Fruit fly (Drosophila melanogaster): ENCODE measurements around the gene Girdin.

Girdin gene

dm6 chr3L:3148125-3149059, 30.3 kb upstream of the Girdin start, which contains the start of the genes Usp5 and BtbVII (continued):
- TF ChIP-seq woc (GFP tag; optimal IDR thresholded peaks at IDR 0.05): no peak

- TF ChIP-seq Hnf4 (GFP tag; optimal IDR thresholded peaks at IDR 0.05) (no peak), Rel (GFP tag; optimal IDR thresholded peaks at IDR 0.05) (no peak), Rel (tag; optimal IDR thresholded peaks at IDR 0.05) (peak; percentile 14), sage (GFP tag; optimal IDR thresholded peaks at IDR 0.05) (no peak), Sp1 (GFP tag; optimal IDR thresholded peaks at IDR 0.05) (peak; percentile 47), psq (GFP tag; optimal IDR thresholded peaks at IDR 0.05) (peak; percentile 62), h (GFP tag; optimal IDR thresholded peaks at IDR 0.05) (peak; percentile 9)
These were observed 29.5 kb upstream of the Girdin start for dm6 chr3L:3149060-3149872.

- peak; percentile 92 for TF ChIP-seq Dfd (GFP tag; optimal IDR thresholded peaks at IDR 0.05)
- TF ChIP-seq GATAd (GFP tag; optimal IDR thresholded peaks at IDR 0.05): no peak
- TF ChIP-seq CG9705 (GFP tag; optimal IDR thresholded peaks at IDR 0.05): no peak
- no peak for TF ChIP-seq dmrt93B (GFP tag; optimal IDR thresholded peaks at IDR 0.05)
- no peak for TF ChIP-seq Abd-B (GFP tag; optimal IDR thresholded peaks at IDR 0.05)
- no peak for TF ChIP-seq brk (GFP tag; optimal IDR thresholded peaks at IDR 0.05)
These were observed 28.4 kb upstream of the Girdin start for dm6 chr3L:3150376-3150775.

- TF ChIP-seq Myc (optimal IDR thresholded peaks at IDR 0.05): no peak
- no peak for TF ChIP-seq lola (GFP tag; optimal IDR thresholded peaks at IDR 0.05)
- no peak for TF ChIP-seq br (GFP tag; optimal IDR thresholded peaks at IDR 0.05)
- no peak for TF ChIP-seq CG9705 (GFP tag; optimal IDR thresholded peaks at IDR 0.05)
- no peak for TF ChIP-seq woc (GFP tag; optimal IDR thresholded peaks at IDR 0.05)
- TF ChIP-seq CG32264 (GFP tag; optimal IDR thresholded peaks at IDR 0.05): no peak
- no peak for TF ChIP-seq Jra (GFP tag; optimal IDR thresholded peaks at IDR 0.05)
- TF ChIP-seq brk (GFP tag; optimal IDR thresholded peaks at IDR 0.05): no peak
- no peak for TF ChIP-seq Abd-B (GFP tag; optimal IDR thresholded peaks at IDR 0.05)
- no peak for TF ChIP-seq dl (GFP tag; optimal IDR thresholded peaks at IDR 0.05; ENCODE audit: insufficient read depth in 1 of 2, partially characterized antibody in 2 of 2)
- no peak for TF ChIP-seq tai (GFP tag; optimal IDR thresholded peaks at IDR 0.05)
- no peak for TF ChIP-seq Mio (GFP tag; optimal IDR thresholded peaks at IDR 0.05)
- TF ChIP-seq dmrt93B (GFP tag; optimal IDR thresholded peaks at IDR 0.05): no peak
- TF ChIP-seq Hr78 (GFP tag; optimal IDR thresholded peaks at IDR 0.05): no peak
- no peak for TF ChIP-seq Hnf4 (GFP tag; optimal IDR thresholded peaks at IDR 0.05)
- TF ChIP-seq pan (optimal IDR thresholded peaks at IDR 0.05): no peak
These were observed 21.1 kb upstream of the Girdin start for dm6 chr3L:3157651-3158050.

- peak; percentile 22 for TF ChIP-seq psq (GFP tag; optimal IDR thresholded peaks at IDR 0.05)
- TF ChIP-seq lola (GFP tag; optimal IDR thresholded peaks at IDR 0.05): no peak
- TF ChIP-seq Hr83 (GFP tag; optimal IDR thresholded peaks at IDR 0.05; ENCODE audit: poor library complexity, severe bottlenecking): peak; percentile 5
- TF ChIP-seq sage (GFP tag; optimal IDR thresholded peaks at IDR 0.05): no peak
- TF ChIP-seq GATAd (GFP tag; optimal IDR thresholded peaks at IDR 0.05): no peak
- TF ChIP-seq h (GFP tag; optimal IDR thresholded peaks at IDR 0.05): no peak
- peak in 1 of 2 experiments; percentile 21 for TF ChIP-seq foxo (GFP tag; optimal IDR thresholded peaks at IDR 0.05)
These were observed 19.2 kb upstream of the Girdin start, which contains the start of the genes ND-30 and CG15812 for dm6 chr3L:3159309-3160194. TSS of gene ND-30 (minus strand) at chr3L:3159578. TSS of gene CG15812 (plus strand) at chr3L:3159991.
